Fruit fly (Drosophila melanogaster) whole organism: ENCODE results near the gene CG7778.

Source experiments
- CG8478 ChIP-seq: fragments of >200 bp; optimal IDR thresholded peaks from 2 replicates; lab custom pipeline; 2018; ENCODE audit warnings: inconsistent platforms
- usp ChIP-seq: fragments of >200 bp; optimal IDR thresholded peaks from 2 replicates; lab custom pipeline; 2017; ENCODE audit warnings: missing biosample characterization, missing genetic modification characterization, mixed read lengths

dm6 chr2L:8395996-8396699 is 49.7 kb downstream of the CG7778 start, which contains the start of the genes Peritrophin-15a and CG13385:
- TF ChIP-seq usp (GFP tag; lab: Kevin White, UChicago): no peak
- no peak for TF ChIP-seq CG8478 (lab: Kevin White, UChicago)
